Fruit fly (Drosophila melanogaster): ENCODE results near the gene CG1958.

CG1958 gene

DNA sequence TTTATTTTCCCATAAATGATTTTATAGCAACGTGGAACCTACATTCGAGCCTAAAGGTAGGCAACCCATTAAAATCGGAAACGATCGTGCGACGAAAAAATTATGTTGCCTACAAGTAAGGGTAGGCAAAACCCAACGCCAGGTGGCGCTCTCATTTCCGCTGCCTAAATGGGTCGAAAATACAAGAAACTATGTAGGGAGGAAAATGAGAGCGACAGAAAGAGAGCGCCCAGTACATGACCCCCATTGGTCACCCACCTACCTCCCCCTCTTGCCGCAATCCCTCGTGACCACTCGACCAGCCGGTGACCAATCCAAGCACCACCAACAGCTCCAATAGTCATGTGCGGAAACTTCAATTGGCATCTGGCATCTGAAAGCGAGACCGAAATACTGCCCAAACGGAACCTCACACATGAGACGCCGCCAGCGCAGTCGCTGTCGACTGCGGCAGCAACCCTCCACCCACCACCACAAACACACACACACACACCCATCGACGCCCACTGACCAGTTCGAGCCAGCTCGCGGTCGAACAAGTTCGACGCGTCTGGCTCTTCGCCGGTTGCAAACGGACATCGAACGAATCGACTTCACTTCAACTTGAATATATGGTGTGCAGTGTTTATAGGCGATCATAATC, 24.6 kb upstream of the CG1958 start (continued):
- TF ChIP-seq esn (GFP tag; optimal IDR thresholded peaks at IDR 0.05), result peak; percentile 77
- TF ChIP-seq Blimp-1 (GFP tag; optimal IDR thresholded peaks at IDR 0.05), result peak; percentile 43
- peak; percentile 82 for TF ChIP-seq pdm3 (GFP tag; optimal IDR thresholded peaks at IDR 0.05)
- TF ChIP-seq fkh (GFP tag; optimal IDR thresholded peaks at IDR 0.05), result peak; percentile 49
- TF ChIP-seq achi (GFP tag; optimal IDR thresholded peaks at IDR 0.05), result peak; percentile 71
- peak; percentile 20 for TF ChIP-seq Hr4 (GFP tag; optimal IDR thresholded peaks at IDR 0.05)
- TF ChIP-seq CG11294 (GFP tag; IDR thresholded peaks at IDR 0.05), result no peak; the same call in 1 of the 2 replicates
- TF ChIP-seq fd85E (GFP tag; optimal IDR thresholded peaks at IDR 0.05), result no peak
- TF ChIP-seq CG16779 (tag; optimal IDR thresholded peaks at IDR 0.05), result peak; percentile 41

DNA sequence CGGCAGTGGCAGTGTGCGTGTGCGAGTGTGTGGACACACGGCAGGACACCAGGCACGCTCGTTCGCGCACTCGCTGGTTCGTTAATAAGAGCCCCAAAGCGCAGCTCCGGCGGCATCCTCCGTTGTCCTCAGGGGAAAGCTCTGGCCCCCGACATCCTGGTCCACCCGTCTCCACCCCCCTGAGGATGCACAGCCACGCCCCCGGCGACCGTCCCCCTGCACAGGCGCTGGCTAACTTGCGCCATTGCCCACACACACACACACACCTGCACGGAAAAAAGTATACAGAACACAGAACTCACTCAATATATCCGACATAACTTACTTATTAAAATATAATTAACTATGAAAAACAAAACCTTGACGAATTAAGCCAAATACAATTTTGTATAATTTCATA, 20.6 kb upstream of the CG1958 start:
- no peak for TF ChIP-seq CG6854 (GFP tag; optimal IDR thresholded peaks at IDR 0.05)
- TF ChIP-seq Ets96B (tag; optimal IDR thresholded peaks at IDR 0.05), result no peak
- TF ChIP-seq Ets21C (GFP tag; optimal IDR thresholded peaks at IDR 0.05), result no peak
- no peak for TF ChIP-seq cyc (GFP tag; optimal IDR thresholded peaks at IDR 0.05)
- TF ChIP-seq CG10669 (GFP tag; optimal IDR thresholded peaks at IDR 0.05), result no peak
- no peak for TF ChIP-seq vri (GFP tag; optimal IDR thresholded peaks at IDR 0.05)
- TF ChIP-seq CG7368 (GFP tag; optimal IDR thresholded peaks at IDR 0.05), result no peak
- no peak for TF ChIP-seq CG34406 (GFP tag; optimal IDR thresholded peaks at IDR 0.05)
- TF ChIP-seq CG6792 (GFP tag; optimal IDR thresholded peaks at IDR 0.05), result no peak
- no peak for TF ChIP-seq salr (GFP tag; optimal IDR thresholded peaks at IDR 0.05)

DNA sequence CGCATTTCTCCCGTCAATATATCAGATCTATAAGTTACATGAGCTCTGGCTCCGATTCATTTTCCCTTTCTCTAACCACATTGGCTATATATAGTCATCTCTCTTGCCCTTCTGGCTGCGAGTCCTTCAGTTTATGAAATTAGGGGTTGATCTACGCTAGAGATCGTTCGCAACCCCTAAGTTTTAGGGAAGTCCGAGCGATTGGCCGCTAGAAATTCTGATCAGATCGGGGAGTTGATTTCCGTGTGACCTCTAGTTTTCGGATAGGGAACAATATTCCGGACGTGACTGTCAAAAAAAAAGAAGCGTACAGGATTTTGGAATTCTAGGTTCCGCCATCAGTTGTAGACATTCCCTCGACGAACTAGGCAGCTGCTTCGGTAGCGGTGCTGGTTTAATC, 14.2 kb upstream of the CG1958 start:
- no peak for TF ChIP-seq CG8632 (GFP tag; optimal IDR thresholded peaks at IDR 0.05)
- no peak for TF ChIP-seq vri (GFP tag; optimal IDR thresholded peaks at IDR 0.05)
- TF ChIP-seq ss (GFP tag; optimal IDR thresholded peaks at IDR 0.05), result no peak
- TF ChIP-seq CG31627 (GFP tag; optimal IDR thresholded peaks at IDR 0.05), result no peak

DNA sequence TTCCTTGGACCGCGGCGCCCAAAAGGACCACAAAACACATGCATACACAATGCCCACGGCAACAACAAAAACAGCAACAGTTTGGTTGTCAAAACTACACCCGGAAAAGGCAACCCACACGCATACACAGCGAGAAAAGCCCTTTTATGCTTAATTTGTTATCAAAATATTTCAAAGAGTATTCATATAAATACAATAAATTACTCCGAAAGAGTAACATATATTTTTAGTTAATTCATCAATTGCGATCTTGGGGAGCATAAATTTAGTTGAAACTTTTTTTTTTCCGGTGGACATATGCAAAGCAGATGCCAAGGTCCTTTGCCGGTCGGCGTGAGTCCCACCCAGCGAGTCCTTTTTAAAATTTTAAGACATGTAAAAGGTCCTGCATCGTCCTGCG, 11.6 kb upstream of the CG1958 start:
- no peak for TF ChIP-seq CG34406 (GFP tag; optimal IDR thresholded peaks at IDR 0.05)
- TF ChIP-seq Lpt (GFP tag; optimal IDR thresholded peaks at IDR 0.05), result no peak
- TF ChIP-seq svp (GFP tag), result peak; percentile 31
- no peak for TF ChIP-seq pdm3 (GFP tag; optimal IDR thresholded peaks at IDR 0.05)
- no peak for TF ChIP-seq CG1621 (tag; optimal IDR thresholded peaks at IDR 0.05)
- no peak for TF ChIP-seq CG10669 (GFP tag; optimal IDR thresholded peaks at IDR 0.05)
- TF ChIP-seq Sox14 (GFP tag; optimal IDR thresholded peaks at IDR 0.05), result no peak
- no peak for TF ChIP-seq Sox102F (GFP tag; optimal IDR thresholded peaks at IDR 0.05)
- TF ChIP-seq CG32006 (GFP tag; optimal IDR thresholded peaks at IDR 0.05), result no peak
- no peak for TF ChIP-seq CG15336 (GFP tag; IDR thresholded peaks at IDR 0.05)
- TF ChIP-seq Eip78C (GFP tag), result peak; percentile 20
- TF ChIP-seq cyc (GFP tag; optimal IDR thresholded peaks at IDR 0.05), result no peak
- no peak for TF ChIP-seq CG6163 (GFP tag; IDR thresholded peaks at IDR 0.05)
- no peak for TF ChIP-seq Ets96B (tag; optimal IDR thresholded peaks at IDR 0.05)
- no peak for TF ChIP-seq spab (GFP tag; optimal IDR thresholded peaks at IDR 0.05)
- no peak for TF ChIP-seq Smox (GFP tag; optimal IDR thresholded peaks at IDR 0.05)
- TF ChIP-seq fkh (GFP tag; optimal IDR thresholded peaks at IDR 0.05), result no peak

DNA sequence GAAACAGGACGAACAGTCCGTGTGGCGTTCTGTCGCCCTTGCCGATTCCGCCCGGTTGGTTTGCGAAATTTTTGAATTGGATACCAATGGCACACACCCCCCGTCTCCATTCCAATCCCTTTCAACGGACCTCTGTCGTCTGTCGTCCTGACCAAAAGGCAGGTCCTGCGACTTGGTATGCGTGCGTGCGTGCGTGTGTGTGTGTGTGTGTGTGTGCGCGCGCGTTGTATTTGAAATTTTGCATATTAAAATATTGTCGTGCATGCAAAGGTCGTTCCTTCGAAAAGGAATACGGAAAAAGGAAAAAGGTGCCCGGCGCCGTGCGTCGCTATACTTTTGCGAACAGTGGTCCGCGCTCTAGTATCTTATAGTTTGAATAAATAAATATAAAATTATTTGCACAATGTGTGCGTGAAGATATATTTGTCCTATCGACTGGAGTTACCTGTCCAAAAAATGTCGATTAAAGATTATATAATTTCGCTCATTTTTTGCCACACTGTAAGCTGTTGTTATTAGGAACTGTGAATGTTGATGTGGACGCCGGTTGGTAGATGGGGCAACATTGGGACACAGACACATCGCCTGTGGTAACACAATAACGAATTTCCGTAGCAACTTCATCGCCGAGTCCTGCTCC, 4.8 kb downstream of the CG1958 start:
- peak; percentile 30 for TF ChIP-seq svp (GFP tag)
- TF ChIP-seq CG6808 (GFP tag; optimal IDR thresholded peaks at IDR 0.05), result no peak
- no peak for TF ChIP-seq vri (GFP tag; optimal IDR thresholded peaks at IDR 0.05)

Measured in whole organism, prepupa.